Worm (Caenorhabditis elegans) whole organism, L1 larva: Measurements from ENCODE around the gene ZC250.2.
A peak's percentile ranks its signal among the peaks of the same experiment; 100 is the strongest.

Experiments used
- C04F5.9 ChIP-seq: sonication (generic microtip); optimal IDR thresholded peaks from 2 replicates; lab custom pipeline; 2016; ENCODE audit warnings: missing genetic modification characterization, missing compliant biosample characterization
- C34B4.2 ChIP-seq: sonication (generic microtip); optimal IDR thresholded peaks from 2 replicates; lab custom pipeline; 2017; ENCODE audit warnings: mild to moderate bottlenecking, missing genetic modification characterization, missing compliant biosample characterization
- alr-1 ChIP-seq: fragments of 200-800 bp; sonication (Bioruptor generic); optimal IDR thresholded peaks from 2 replicates; lab custom pipeline; 2018; ENCODE audit warnings: borderline replicate concordance, mild to moderate bottlenecking, missing genetic modification characterization, missing compliant biosample characterization
- ama-1 ChIP-seq: fragments of 150-350 bp; optimal IDR thresholded peaks from 2 replicates; lab custom pipeline; 2014
- blmp-1 ChIP-seq: fragments of 150-350 bp; optimal IDR thresholded peaks from 2 replicates; lab custom pipeline; 2014; ENCODE audit warnings: missing biosample characterization, missing genetic modification characterization
- ceh-82 ChIP-seq, 3 experiments: fragments of 150-350 bp in 1 of 3; sonication (generic microtip) in 2 of 3; optimal IDR thresholded peaks; 2 replicates each; lab custom pipeline; 2014 to 2017; ENCODE audit warnings: missing biosample characterization in 3 of 3, missing genetic modification characterization in 3 of 3
- ceh-90 ChIP-seq: sonication (generic microtip); optimal IDR thresholded peaks from 2 replicates; lab custom pipeline; 2016; ENCODE audit warnings: missing genetic modification characterization, missing compliant biosample characterization
- ces-1 ChIP-seq: fragments of 150-350 bp; optimal IDR thresholded peaks from 2 replicates; lab custom pipeline; 2014; ENCODE audit warnings: missing biosample characterization, missing genetic modification reagents, missing genetic modification characterization
- efl-1 ChIP-seq, 4 experiments: fragments of 150-350 bp; optimal IDR thresholded peaks in 3 of 4; peaks in 1 of 4; 1 replicate in 1 of 4; 2 replicates in 3 of 4; lab custom pipeline; 2014; ENCODE audit warnings: missing biosample characterization in 2 of 4, missing genetic modification characterization in 2 of 4, missing genetic modification reagents in 2 of 4
- egl-27 ChIP-seq, 2 experiments: fragments of 150-350 bp in 1 of 2; sonication (generic microtip); optimal IDR thresholded peaks; 3 replicates each; lab custom pipeline; 2017 to 2018; ENCODE audit warnings: missing biosample characterization in 2 of 2, missing genetic modification characterization in 2 of 2, missing genetic modification reagents in 2 of 2
- elt-2 ChIP-seq: sonication (generic microtip); optimal IDR thresholded peaks from 2 replicates; lab custom pipeline; 2016; ENCODE audit warnings: missing genetic modification characterization, mild to moderate bottlenecking, inconsistent platforms, missing compliant biosample characterization, missing genetic modification reagents
- elt-3 ChIP-seq, 6 experiments: fragments of 150-350 bp in 1 of 6; sonication (generic microtip); optimal IDR thresholded peaks; 2 replicates each; lab custom pipeline; 2017 to 2018; ENCODE audit warnings: missing biosample characterization in 6 of 6, missing genetic modification characterization in 6 of 6, inconsistent platforms in 1 of 6
- hlh-17 ChIP-seq: fragments of 200-800 bp; sonication (Bioruptor generic); optimal IDR thresholded peaks from 2 replicates; lab custom pipeline; 2018; ENCODE audit warnings: missing genetic modification characterization, mild to moderate bottlenecking, missing compliant biosample characterization, moderate library complexity, borderline replicate concordance
- hpl-2 ChIP-seq: fragments of 150-350 bp; optimal IDR thresholded peaks from 2 replicates; lab custom pipeline; 2014; ENCODE audit warnings: missing biosample characterization, missing genetic modification reagents, missing genetic modification characterization
- jun-1 ChIP-seq: fragments of 150-350 bp; optimal IDR thresholded peaks from 2 replicates; lab custom pipeline; 2014; ENCODE audit warnings: missing biosample characterization, missing genetic modification reagents, missing genetic modification characterization
- lin-14 ChIP-seq: fragments of 200-800 bp; sonication (Bioruptor generic); optimal IDR thresholded peaks from 2 replicates; lab custom pipeline; 2018; ENCODE audit warnings: mild to moderate bottlenecking, missing genetic modification characterization, moderate library complexity, missing compliant biosample characterization
- lin-15B ChIP-seq: fragments of 150-350 bp; sonication (generic microtip); optimal IDR thresholded peaks from 3 replicates; lab custom pipeline; 2014; ENCODE audit warnings: missing biosample characterization, missing genetic modification characterization
- lin-35 ChIP-seq, 2 experiments: fragments of 150-350 bp; optimal IDR thresholded peaks; 2 replicates each; lab custom pipeline; 2014; ENCODE audit warnings: missing biosample characterization in 2 of 2, missing genetic modification characterization in 2 of 2, missing genetic modification reagents in 2 of 2
- lin-39 ChIP-seq: fragments of 150-350 bp; optimal IDR thresholded peaks from 2 replicates; lab custom pipeline; 2014; ENCODE audit warnings: missing biosample characterization, missing genetic modification reagents, missing genetic modification characterization
- mdl-1 ChIP-seq, 2 experiments: fragments of 150-350 bp; optimal IDR thresholded peaks; 2 replicates each; lab custom pipeline; 2014 to 2017; ENCODE audit warnings: missing biosample characterization in 2 of 2, missing genetic modification characterization in 2 of 2, inconsistent platforms in 1 of 2
- mef-2 ChIP-seq: fragments of 150-350 bp; optimal IDR thresholded peaks from 2 replicates; lab custom pipeline; 2014; ENCODE audit warnings: missing biosample characterization, missing genetic modification characterization
- mep-1 ChIP-seq: fragments of 150-350 bp; optimal IDR thresholded peaks from 2 replicates; lab custom pipeline; 2014; ENCODE audit warnings: missing biosample characterization, missing genetic modification characterization
- nhr-11 ChIP-seq: fragments of 150-350 bp; optimal IDR thresholded peaks from 2 replicates; lab custom pipeline; 2014; ENCODE audit warnings: missing biosample characterization, missing genetic modification characterization
- nhr-12 ChIP-seq: sonication (generic microtip); optimal IDR thresholded peaks from 2 replicates; lab custom pipeline; 2017; ENCODE audit warnings: missing biosample characterization, missing genetic modification characterization
- nhr-19 ChIP-seq: fragments of 200-800 bp; sonication (Bioruptor generic); conservative IDR thresholded peaks from 2 replicates; pipeline ENCODE4 v1.3.6; 2022; ENCODE audit warnings: missing genetic modification characterization, missing compliant biosample characterization
- nhr-20 ChIP-seq: sonication (generic microtip); optimal IDR thresholded peaks from 2 replicates; lab custom pipeline; 2016; ENCODE audit warnings: mild to moderate bottlenecking, missing genetic modification characterization, missing compliant biosample characterization
- nhr-237 ChIP-seq: fragments of 150-350 bp; optimal IDR thresholded peaks from 2 replicates; lab custom pipeline; 2014; ENCODE audit warnings: missing biosample characterization, missing genetic modification characterization
- nhr-71 ChIP-seq: sonication (generic microtip); optimal IDR thresholded peaks from 2 replicates; lab custom pipeline; 2016; ENCODE audit warnings: mild to moderate bottlenecking, missing genetic modification characterization, moderate library complexity, missing compliant biosample characterization
- nhr-76 ChIP-seq: sonication (generic microtip); optimal IDR thresholded peaks from 2 replicates; lab custom pipeline; 2017; ENCODE audit warnings: missing biosample characterization, missing genetic modification characterization
- nhr-77 ChIP-seq: fragments of 150-350 bp; optimal IDR thresholded peaks from 2 replicates; lab custom pipeline; 2014; ENCODE audit warnings: missing biosample characterization, missing genetic modification characterization
- nhr-84 ChIP-seq: sonication (generic microtip); optimal IDR thresholded peaks from 2 replicates; lab custom pipeline; 2017; ENCODE audit warnings: missing biosample characterization, missing genetic modification characterization
- nhr-85 ChIP-seq: sonication (generic microtip); peaks from one replicate; lab custom pipeline; 2016; ENCODE audit warnings: missing genetic modification characterization, inconsistent platforms, missing compliant biosample characterization
- nhr-90 ChIP-seq: sonication (generic microtip); optimal IDR thresholded peaks from 2 replicates; lab custom pipeline; 2016; ENCODE audit warnings: mild to moderate bottlenecking, missing genetic modification characterization, missing compliant biosample characterization; ENCODE audit not compliant: poor library complexity
- pax-3 ChIP-seq: fragments of 200-800 bp; sonication (Bioruptor generic); optimal IDR thresholded peaks from 2 replicates; lab custom pipeline; 2018; ENCODE audit warnings: mild to moderate bottlenecking, missing genetic modification characterization, moderate library complexity, missing compliant biosample characterization
- pqm-1 ChIP-seq: sonication (generic microtip); optimal IDR thresholded peaks from 3 replicates; lab custom pipeline; 2017; ENCODE audit warnings: missing biosample characterization, missing genetic modification characterization
- snu-23 ChIP-seq: sonication (generic microtip); optimal IDR thresholded peaks from 2 replicates; lab custom pipeline; 2016; ENCODE audit warnings: missing genetic modification characterization, missing compliant biosample characterization
- sptf-1 ChIP-seq: fragments of 150-350 bp; optimal IDR thresholded peaks from 2 replicates; lab custom pipeline; 2014; ENCODE audit warnings: missing biosample characterization, missing genetic modification characterization
- tbx-2 ChIP-seq: sonication (generic microtip); optimal IDR thresholded peaks from 2 replicates; lab custom pipeline; 2016; ENCODE audit warnings: missing genetic modification characterization, missing compliant biosample characterization
- tlp-1 ChIP-seq: fragments of 150-350 bp; optimal IDR thresholded peaks from 2 replicates; lab custom pipeline; 2014; ENCODE audit warnings: missing biosample characterization, missing genetic modification characterization
- unc-62 ChIP-seq: fragments of 150-350 bp; optimal IDR thresholded peaks from 2 replicates; lab custom pipeline; 2014; ENCODE audit warnings: missing biosample characterization, missing genetic modification reagents, missing genetic modification characterization
- ztf-4 ChIP-seq: fragments of 150-350 bp; optimal IDR thresholded peaks from 2 replicates; lab custom pipeline; 2014; ENCODE audit warnings: missing biosample characterization, missing genetic modification characterization

The ZC250.2 gene

DNA sequence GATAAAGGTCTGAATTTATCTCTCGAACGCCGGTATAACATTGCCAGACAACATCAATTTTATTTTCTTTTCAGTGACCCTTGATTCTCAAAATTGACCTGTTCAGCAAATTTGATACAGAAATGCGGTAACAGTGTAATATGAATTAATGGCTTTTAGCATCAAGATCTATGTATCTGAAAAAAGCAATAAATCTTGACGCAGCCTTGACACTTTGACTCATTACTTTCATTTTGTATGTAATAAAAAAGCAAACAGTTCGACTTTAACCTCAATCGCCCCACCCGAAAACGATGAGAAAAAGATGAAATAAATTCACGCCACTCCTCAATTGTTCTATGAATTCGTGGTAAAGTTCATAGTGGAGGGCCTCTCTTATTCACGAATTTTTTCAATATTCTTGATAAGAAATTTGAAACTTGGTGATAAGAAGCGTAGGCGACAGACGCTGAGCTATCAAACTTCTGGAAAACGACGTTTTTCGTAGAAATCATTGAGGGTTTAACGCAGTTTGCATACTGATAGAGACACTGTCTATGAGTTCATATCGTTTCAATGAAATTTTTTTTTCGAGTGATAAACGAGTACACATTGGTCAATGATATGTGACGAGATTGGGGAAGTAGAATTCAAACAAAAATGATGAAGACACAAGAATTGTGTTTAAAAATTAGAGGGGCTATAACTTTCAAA lies 29.5 kb downstream of the ZC250.2 start (continued):
- no peak for TF ChIP-seq pax-3
- TF ChIP-seq nhr-84 (tag; lab: Kevin White, UChicago), result no peak
- TF ChIP-seq egl-27 (tag; optimal IDR thresholded peaks at IDR 0.05; lab: Kevin White, UChicago), result no peak
- no peak for TF ChIP-seq ama-1 (lab: Kevin White, UChicago)
- TF ChIP-seq hlh-17 (GFP tag; lab: Kevin White, UChicago), result no peak
- no peak for TF ChIP-seq unc-62 (GFP tag; lab: Kevin White, UChicago)
- TF ChIP-seq ceh-82 (tag; optimal IDR thresholded peaks at IDR 0.05; lab: Kevin White, UChicago), result no peak
- TF ChIP-seq sptf-1 (tag; lab: Kevin White, UChicago), result no peak
- TF ChIP-seq nhr-237 (tag; lab: Kevin White, UChicago), result no peak
- TF ChIP-seq jun-1 (tag; lab: Kevin White, UChicago), result peak; percentile 21
- TF ChIP-seq ztf-4, result no peak
- no peak for TF ChIP-seq mep-1
- TF ChIP-seq ces-1 (GFP tag; lab: Kevin White, UChicago), result no peak
- no peak for TF ChIP-seq C34B4.2 (tag; lab: Kevin White, UChicago)
- TF ChIP-seq pqm-1, result peak; percentile 99
- peak; percentile 2 for TF ChIP-seq nhr-20 (tag; lab: Kevin White, UChicago)
- no peak for TF ChIP-seq mef-2
- TF ChIP-seq nhr-77 (tag; lab: Kevin White, UChicago), result no peak
- no peak for TF ChIP-seq ceh-90 (tag; lab: Kevin White, UChicago)

DNA sequence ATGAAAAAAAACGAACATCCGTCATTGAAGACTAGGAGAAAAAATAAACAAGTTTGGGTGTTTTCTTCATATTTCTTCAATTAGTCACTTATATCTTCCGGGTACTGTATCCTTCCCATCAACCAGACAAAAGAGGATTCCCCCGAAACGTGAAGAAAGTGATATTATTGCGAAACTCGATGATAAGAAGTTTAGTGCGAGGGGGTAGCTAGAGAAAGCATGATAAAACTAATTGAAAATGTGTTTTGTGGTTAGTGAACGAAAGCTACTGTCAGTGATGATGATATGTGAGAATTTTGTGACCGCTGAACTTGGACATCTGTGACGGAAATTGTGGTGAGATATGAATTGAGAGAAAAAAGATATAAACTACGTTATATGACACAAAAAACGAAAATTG lies 30.8 kb downstream of the ZC250.2 start:
- TF ChIP-seq ceh-90 (tag; lab: Kevin White, UChicago) (no peak), mdl-1 (tag; optimal IDR thresholded peaks at IDR 0.05; lab: Kevin White, UChicago) (no peak), nhr-90 (tag; lab: Kevin White, UChicago) (peak; percentile 21), blmp-1 (tag; lab: Kevin White, UChicago) (peak; percentile 98), hpl-2 (GFP tag; lab: Kevin White, UChicago) (no peak), tbx-2 (tag; lab: Kevin White, UChicago) (peak; percentile 44), snu-23 (peak; percentile 32), tlp-1 (tag; lab: Kevin White, UChicago) (no peak), C04F5.9 (tag; lab: Kevin White, UChicago) (no peak), elt-3 (tag; optimal IDR thresholded peaks at IDR 0.05; lab: Kevin White, UChicago) (peak in 4 of 6 experiments; percentile 60 to 92 (median 87)), nhr-84 (tag; lab: Kevin White, UChicago) (no peak), nhr-20 (tag; lab: Kevin White, UChicago) (peak; percentile 81), elt-2 (tag; lab: Kevin White, UChicago) (peak; percentile 10), pqm-1 (no peak), lin-15B (tag; lab: Kevin White, UChicago) (no peak), nhr-71 (tag; lab: Kevin White, UChicago) (peak; percentile 71), nhr-237 (tag; lab: Kevin White, UChicago) (no peak), lin-39 (tag; lab: Kevin White, UChicago) (no peak), nhr-19 (GFP tag; lab: Robert Waterston, UW) (0 out of 2 replicates have a peak, but pooled peaks have one; percentile 19), lin-14 (GFP tag; lab: Kevin White, UChicago) (peak; percentile 70), nhr-85 (tag; lab: Kevin White, UChicago) (peak; percentile 86), hlh-17 (GFP tag; lab: Kevin White, UChicago) (no peak), lin-35 (GFP tag; optimal IDR thresholded peaks at IDR 0.05; lab: Kevin White, UChicago) (peak in 1 of 2 experiments; percentile 11), ces-1 (GFP tag; lab: Kevin White, UChicago) (no peak), nhr-12 (tag; lab: Kevin White, UChicago) (no peak)

DNA sequence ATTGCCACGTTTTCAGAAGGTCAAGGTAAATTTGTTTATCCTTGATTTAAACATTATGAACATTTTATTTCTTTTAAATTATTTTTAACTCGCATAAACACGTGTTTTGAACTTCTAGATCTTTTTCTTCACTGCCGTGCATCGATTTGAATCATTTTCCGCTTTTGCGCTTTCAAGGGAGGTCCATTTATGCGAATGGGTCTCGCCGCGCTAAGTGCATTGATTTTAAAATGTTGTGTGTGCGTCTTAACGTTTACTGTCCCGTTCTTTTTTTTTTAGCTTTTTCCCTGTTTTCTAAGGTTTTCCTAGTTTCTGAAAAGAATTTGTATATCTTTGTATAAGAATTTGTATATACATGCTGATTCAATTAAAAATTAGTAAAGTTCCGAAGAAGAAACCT lies 33.3 kb downstream of the ZC250.2 start:
- TF ChIP-seq nhr-11 (tag; lab: Kevin White, UChicago) (no peak), nhr-20 (tag; lab: Kevin White, UChicago) (no peak), alr-1 (tag; lab: Kevin White, UChicago) (no peak), nhr-19 (GFP tag; lab: Robert Waterston, UW) (no peak), nhr-76 (tag; lab: Kevin White, UChicago) (no peak), efl-1 (optimal IDR thresholded peaks at IDR 0.05; lab: Kevin White, UChicago) (peak; percentile 6 to 24), efl-1 (GFP tag; optimal IDR thresholded peaks at IDR 0.05 in 1 of 2; lab: Kevin White, UChicago) (no peak)
